Fruit fly (Drosophila melanogaster): Measurements from ENCODE around the gene Tie.

The Tie gene

DNA sequence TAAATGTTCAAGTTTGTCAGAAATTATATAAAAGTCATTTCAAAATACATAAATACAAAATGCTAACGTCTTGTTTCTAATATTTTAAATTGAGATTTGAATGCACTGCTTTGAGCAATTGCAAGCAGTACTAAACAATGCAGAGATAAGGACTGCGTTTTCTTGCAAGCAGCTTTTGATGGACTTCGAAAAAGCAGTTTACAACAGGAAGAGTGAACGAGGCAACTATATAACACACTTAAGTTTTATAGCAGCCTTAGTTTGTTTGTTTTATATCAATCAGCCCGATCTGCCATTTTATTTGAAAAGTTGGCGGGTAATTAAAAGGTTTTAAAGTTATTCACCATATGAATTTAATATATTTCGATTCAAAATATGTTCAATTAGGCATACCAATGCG, 21.4 kb upstream of the Tie start (continued):
- TF ChIP-seq CG17361 (GFP tag; IDR thresholded peaks at IDR 0.05) (peak; percentile 34; the same call in 1 of the 3 replicates), Bgb (GFP tag; IDR thresholded peaks at IDR 0.05; ENCODE audit: partially characterized antibody) (peak; percentile 38), sob (GFP tag; IDR thresholded peaks at IDR 0.05) (peak; percentile 32; the same call in 1 of the 2 replicates), sqz (GFP tag; optimal IDR thresholded peaks at IDR 0.05) (no peak), gro (GFP tag; optimal IDR thresholded peaks at IDR 0.05) (peak; percentile 29), knrl (GFP tag; IDR thresholded peaks at IDR 0.05; ENCODE audit: partially characterized antibody) (peak; percentile 53; the same call in 1 of the 3 replicates), CG16813 (GFP tag; IDR thresholded peaks at IDR 0.05; ENCODE audit: partially characterized antibody) (peak; percentile 37; the same call in 1 of the 3 replicates), ewg (GFP tag; optimal IDR thresholded peaks at IDR 0.05) (peak; percentile 20), E2f2 (GFP tag; IDR thresholded peaks at IDR 0.05) (peak; percentile 94), Dek (tag; optimal IDR thresholded peaks at IDR 0.05) (peak; percentile 19), grau (tag; optimal IDR thresholded peaks at IDR 0.05) (peak; percentile 26), Trl (optimal IDR thresholded peaks at IDR 0.05) (no peak), Trl (GFP tag; optimal IDR thresholded peaks at IDR 0.05) (no peak), CG11695 (GFP tag; IDR thresholded peaks at IDR 0.05) (no peak), nmo (GFP tag; optimal IDR thresholded peaks at IDR 0.05) (peak; percentile 72), eve (GFP tag; optimal IDR thresholded peaks at IDR 0.05) (no peak), CG14710 (tag; optimal IDR thresholded peaks at IDR 0.05) (peak; percentile 34), Opbp (GFP tag; IDR thresholded peaks at IDR 0.05; ENCODE audit: partially characterized antibody) (peak; percentile 59; the same call in 1 of the 3 replicates), CG8478 (optimal IDR thresholded peaks at IDR 0.05) (peak; percentile 84), CG3838 (GFP tag; optimal IDR thresholded peaks at IDR 0.05) (no peak), trem (tag; optimal IDR thresholded peaks at IDR 0.05) (peak; percentile 25), bigmax (GFP tag; optimal IDR thresholded peaks at IDR 0.05) (no peak), CHES-1-like (GFP tag; optimal IDR thresholded peaks at IDR 0.05) (peak; percentile 14), CG13424 (tag; optimal IDR thresholded peaks at IDR 0.05) (no peak), sens (GFP tag) (peak; percentile 66), phol (tag; optimal IDR thresholded peaks at IDR 0.05) (peak; percentile 47), slou (GFP tag; optimal IDR thresholded peaks at IDR 0.05) (peak; percentile 16), CG7963 (GFP tag; IDR thresholded peaks at IDR 0.05; ENCODE audit: partially characterized antibody) (no peak), CG12391 (tag; optimal IDR thresholded peaks at IDR 0.05) (peak; percentile 17), CG31365 (tag; optimal IDR thresholded peaks at IDR 0.05) (peak; percentile 99), CG15601 (tag; optimal IDR thresholded peaks at IDR 0.05) (peak; percentile 18), CG1603 (tag; optimal IDR thresholded peaks at IDR 0.05) (peak; percentile 44), Ssrp (tag; optimal IDR thresholded peaks at IDR 0.05) (peak; percentile 21), CG11504 (tag; optimal IDR thresholded peaks at IDR 0.05) (peak; percentile 41), Mad (GFP tag; optimal IDR thresholded peaks at IDR 0.05) (peak; percentile 17), sisA (GFP tag; IDR thresholded peaks at IDR 0.05) (peak; percentile 4; the same call in 1 of the 2 replicates), CG13287 (GFP tag; IDR thresholded peaks at IDR 0.05; ENCODE audit: partially characterized antibody) (no peak; the same call in 1 of the 2 replicates), slbo (GFP tag; IDR thresholded peaks at IDR 0.05) (peak; percentile 14; the same call in 1 of the 2 replicates), Dp (GFP tag; optimal IDR thresholded peaks at IDR 0.05) (peak; percentile 91), oc (tag; optimal IDR thresholded peaks at IDR 0.05) (no peak), CG6791 (GFP tag; IDR thresholded peaks at IDR 0.05; ENCODE audit: partially characterized antibody) (0 out of 3 replicates have a peak, but pooled peaks have one; percentile 38), shn (GFP tag; optimal IDR thresholded peaks at IDR 0.05) (no peak), GATAe (GFP tag; conservative IDR thresholded peaks at IDR 0.05) (peak; percentile 94), Ets97D (GFP tag; optimal IDR thresholded peaks at IDR 0.05) (peak; percentile 69), CG18011 (GFP tag; optimal IDR thresholded peaks at IDR 0.05) (peak; percentile 100), CG1602 (GFP tag; optimal IDR thresholded peaks at IDR 0.05) (no peak), dm (GFP tag; optimal IDR thresholded peaks at IDR 0.05) (peak; percentile 7), Adf1 (GFP tag; IDR thresholded peaks at IDR 0.05) (peak; percentile 26; the same call in 1 of the 2 replicates), br (optimal IDR thresholded peaks at IDR 0.05) (no peak), CG13624 (GFP tag; optimal IDR thresholded peaks at IDR 0.05) (peak; percentile 37), zen (tag; optimal IDR thresholded peaks at IDR 0.05) (peak; percentile 73)

Measured in whole organism, embryonic.